Fruit fly (Drosophila melanogaster): ENCODE measurements around the gene CG11977.

The CG11977 gene

dm6 chr3R:9031797-9032418, 34.4 kb downstream of the CG11977 start:
- TF ChIP-seq Bdp1 (GFP tag; optimal IDR thresholded peaks at IDR 0.05) (peak; percentile 72), CG12104 (GFP tag; optimal IDR thresholded peaks at IDR 0.05) (peak; percentile 76), CG1832 (GFP tag; optimal IDR thresholded peaks at IDR 0.05) (no peak), PHDP (tag; optimal IDR thresholded peaks at IDR 0.05) (peak; percentile 88), Hr51 (GFP tag; optimal IDR thresholded peaks at IDR 0.05) (peak; percentile 72 to 91), ac (GFP tag; optimal IDR thresholded peaks at IDR 0.05) (peak; percentile 46), Chrac-16 (GFP tag; optimal IDR thresholded peaks at IDR 0.05) (peak; percentile 82), Hr3 (GFP tag; optimal IDR thresholded peaks at IDR 0.05) (peak; percentile 82), CG10654 (GFP tag; optimal IDR thresholded peaks at IDR 0.05) (peak; percentile 81), Deaf1 (tag; optimal IDR thresholded peaks at IDR 0.05) (peak; percentile 79), CG13624 (GFP tag; optimal IDR thresholded peaks at IDR 0.05) (peak; percentile 63), CG11247 (GFP tag; IDR thresholded peaks at IDR 0.05) (peak; percentile 78), Rfx (GFP tag; IDR thresholded peaks at IDR 0.05) (peak; percentile 88), CG2875 (GFP tag; optimal IDR thresholded peaks at IDR 0.05) (peak; percentile 78), CG34224 (GFP tag; IDR thresholded peaks at IDR 0.05; ENCODE audit: partially characterized antibody) (no peak), GATAe (GFP tag; conservative IDR thresholded peaks at IDR 0.05) (peak; percentile 30; the same call in 1 of the 2 replicates), en (GFP tag; optimal IDR thresholded peaks at IDR 0.05) (peak; percentile 44), hbn (GFP tag; IDR thresholded peaks at IDR 0.05; ENCODE audit: partially characterized antibody) (no peak), crol (GFP tag; IDR thresholded peaks at IDR 0.05) (0 out of 2 replicates have a peak, but pooled peaks have one; percentile 45), C15 (GFP tag; IDR thresholded peaks at IDR 0.05) (peak; percentile 77), sug (tag; optimal IDR thresholded peaks at IDR 0.05) (peak; percentile 36), grn (GFP tag; optimal IDR thresholded peaks at IDR 0.05) (no peak), CG17359 (tag; optimal IDR thresholded peaks at IDR 0.05) (peak; percentile 95), Ptx1 (GFP tag; IDR thresholded peaks at IDR 0.05) (peak; percentile 94), CG14050 (GFP tag; IDR thresholded peaks at IDR 0.05) (peak; percentile 87), CG8924 (tag; optimal IDR thresholded peaks at IDR 0.05) (peak; percentile 89), sens (GFP tag) (peak; percentile 97), CG11560 (tag; IDR thresholded peaks at IDR 0.05) (peak; percentile 69; the same call in 2 of the 3 replicates), CG10565 (GFP tag; optimal IDR thresholded peaks at IDR 0.05) (peak; percentile 42), gsb-n (tag; optimal IDR thresholded peaks at IDR 0.05) (peak; percentile 77), odd (GFP tag; optimal IDR thresholded peaks at IDR 0.05) (peak; percentile 69), maf-S (GFP tag; optimal IDR thresholded peaks at IDR 0.05) (peak; percentile 69), B-H2 (GFP tag; optimal IDR thresholded peaks at IDR 0.05) (no peak), jigr1 (GFP tag; IDR thresholded peaks at IDR 0.05) (peak; percentile 66; the same call in 1 of the 3 replicates), Sry-β (GFP tag; optimal IDR thresholded peaks at IDR 0.05) (peak; percentile 32), scrt (GFP tag; optimal IDR thresholded peaks at IDR 0.05) (peak; percentile 73), CG6689 (GFP tag; IDR thresholded peaks at IDR 0.05) (peak; percentile 89), amos (GFP tag; IDR thresholded peaks at IDR 0.05; ENCODE audit: partially characterized antibody) (no peak), CG34376 (GFP tag; optimal IDR thresholded peaks at IDR 0.05) (peak; percentile 20), CG12391 (tag; optimal IDR thresholded peaks at IDR 0.05) (peak; percentile 89), YL-1 (GFP tag; optimal IDR thresholded peaks at IDR 0.05) (peak; percentile 16), CG6683 (GFP tag; optimal IDR thresholded peaks at IDR 0.05) (peak; percentile 73), sisA (GFP tag; IDR thresholded peaks at IDR 0.05) (peak; percentile 91), CG15073 (GFP tag; optimal IDR thresholded peaks at IDR 0.05) (peak; percentile 62), fd64A (GFP tag; optimal IDR thresholded peaks at IDR 0.05) (peak; percentile 69), CG4424 (GFP tag; optimal IDR thresholded peaks at IDR 0.05) (peak; percentile 85), Poxn (GFP tag; IDR thresholded peaks at IDR 0.05) (no peak), CG8478 (optimal IDR thresholded peaks at IDR 0.05) (no peak), pfk (GFP tag; optimal IDR thresholded peaks at IDR 0.05) (no peak), Elba2 (GFP tag; optimal IDR thresholded peaks at IDR 0.05) (no peak)
